Fruit fly (Drosophila melanogaster): ENCODE measurements around the gene Tbcd.

DNA sequence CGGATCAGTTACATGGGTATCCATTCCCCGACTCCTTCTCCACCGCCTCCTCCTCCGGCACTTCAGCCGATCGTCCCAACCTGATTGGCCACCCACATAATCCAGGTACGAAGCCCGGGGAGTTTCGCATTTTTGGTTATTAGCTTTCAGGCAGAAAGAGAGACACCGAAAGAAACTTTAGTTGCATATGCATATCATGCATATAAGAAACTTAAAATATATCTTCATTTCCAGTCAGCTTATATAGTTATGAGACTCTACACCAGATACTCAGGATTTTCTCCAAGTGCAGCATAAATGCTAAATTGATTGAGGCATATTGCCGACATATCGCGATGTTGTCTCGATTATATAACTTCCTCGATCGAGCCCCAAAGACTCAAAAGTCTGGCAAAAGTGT is 36.8 kb downstream of the Tbcd start:
- TF ChIP-seq CG7101 (tag; optimal IDR thresholded peaks at IDR 0.05) = no peak
- TF ChIP-seq Mnt (GFP tag; optimal IDR thresholded peaks at IDR 0.05) = no peak
- TF ChIP-seq CG12768 (GFP tag; optimal IDR thresholded peaks at IDR 0.05) = no peak
- TF ChIP-seq cnc (optimal IDR thresholded peaks at IDR 0.05) = no peak
- no peak for TF ChIP-seq CG14711 (tag; optimal IDR thresholded peaks at IDR 0.05)
- TF ChIP-seq CG33017 (tag; optimal IDR thresholded peaks at IDR 0.05) = no peak
- no peak for TF ChIP-seq Crg-1 (GFP tag; optimal IDR thresholded peaks at IDR 0.05)
- no peak for TF ChIP-seq Hr96 (GFP tag; optimal IDR thresholded peaks at IDR 0.05)
- TF ChIP-seq ovo (GFP tag; optimal IDR thresholded peaks at IDR 0.05) = no peak

All from whole organism, adult.